Worm (Caenorhabditis elegans) whole organism, L4/young adult: ENCODE results near the gene lgc-24.

Source experiments
- dao-5 ChIP-seq: sonication (generic microtip); optimal IDR thresholded peaks from 2 replicates; lab custom pipeline; 2016; ENCODE audit warnings: missing genotype, missing genetic modification characterization, moderate library complexity, missing compliant biosample characterization
- him-1 ChIP-seq: sonication (generic microtip); optimal IDR thresholded peaks from 2 replicates; lab custom pipeline; 2016; ENCODE audit warnings: missing genotype, missing genetic modification reagents, missing genetic modification characterization, missing compliant biosample characterization

- TF ChIP-seq dao-5 (tag; lab: Kevin White, UChicago) (no peak), him-1 (tag; lab: Kevin White, UChicago) (no peak)
Observed at ce11 chrX:12022496-12022895, 45.9 kb upstream of the lgc-24 start.
